Worm (Caenorhabditis elegans) whole organism, L4 larva: ENCODE data around the gene vha-4.

ENCODE experiments used
- D1046.2 ChIP-seq: fragments of 200-800 bp; sonication (Bioruptor generic); IDR thresholded peaks from 2 replicates; pipeline ENCODE4 v1.3.6; 2022; ENCODE audit warnings: missing genetic modification characterization, missing compliant biosample characterization
- F10B5.3 ChIP-seq: sonication (generic microtip); optimal IDR thresholded peaks from 2 replicates; lab custom pipeline; 2016; ENCODE audit warnings: mild to moderate bottlenecking, missing genetic modification characterization, missing compliant biosample characterization
- F37D6.2 ChIP-seq: sonication (generic microtip); optimal IDR thresholded peaks from 2 replicates; lab custom pipeline; 2016; ENCODE audit warnings: mild to moderate bottlenecking, missing genetic modification characterization, missing compliant biosample characterization
- T20F7.1 ChIP-seq: fragments of 200-800 bp; sonication (Bioruptor generic); optimal IDR thresholded peaks from 2 replicates; lab custom pipeline; 2018; ENCODE audit warnings: mild to moderate bottlenecking, missing genetic modification characterization, missing compliant biosample characterization
- T26A8.4 ChIP-seq: fragments of 200-800 bp; sonication (Bioruptor generic); IDR thresholded peaks from 2 replicates; pipeline ENCODE4 v1.3.6; 2022; ENCODE audit warnings: missing genetic modification characterization, missing compliant biosample characterization
- Y105C5A.15 ChIP-seq: fragments of 200-800 bp; sonication (Bioruptor generic); IDR thresholded peaks from 2 replicates; pipeline ENCODE4 v1.3.6; 2022; ENCODE audit warnings: missing genetic modification characterization, missing compliant biosample characterization
- Y48G9A.11 ChIP-seq: fragments of 200-800 bp; sonication (Bioruptor generic); IDR thresholded peaks from 2 replicates; pipeline ENCODE4 v1.3.6; 2022; ENCODE audit warnings: missing genetic modification reagents, missing genetic modification characterization, missing compliant biosample characterization
- aha-1 ChIP-seq: fragments of 150-350 bp; peaks from one replicate; lab custom pipeline; 2014; ENCODE audit warnings: missing biosample characterization, missing genetic modification characterization
- aly-2 ChIP-seq: sonication (generic microtip); optimal IDR thresholded peaks from 2 replicates; lab custom pipeline; 2018; ENCODE audit warnings: missing biosample characterization, missing genetic modification characterization
- ama-1 ChIP-seq: fragments of 150-350 bp; optimal IDR thresholded peaks from 2 replicates; lab custom pipeline; 2014; ENCODE audit warnings: inconsistent platforms, mixed read lengths
- attf-4 ChIP-seq: sonication (generic microtip); optimal IDR thresholded peaks from 3 replicates; lab custom pipeline; 2017; ENCODE audit warnings: missing biosample characterization, missing genetic modification characterization
- daf-16 ChIP-seq, 3 experiments: sonication (generic microtip); optimal IDR thresholded peaks; 2 replicates each; lab custom pipeline; 2016 to 2017; ENCODE audit warnings: missing genetic modification characterization in 3 of 3, missing genetic modification reagents in 3 of 3, mild to moderate bottlenecking in 2 of 3, missing compliant biosample characterization in 2 of 3, missing biosample characterization in 1 of 3, moderate library complexity in 1 of 3
- daf-8 ChIP-seq: fragments of 200-800 bp; sonication (Bioruptor generic); IDR thresholded peaks from 2 replicates; pipeline ENCODE4 v1.3.6; 2022; ENCODE audit warnings: missing genetic modification characterization, missing compliant biosample characterization
- dmd-6 ChIP-seq: fragments of 200-800 bp; sonication (Bioruptor generic); IDR thresholded peaks from 2 replicates; pipeline ENCODE4 v1.3.6; 2022; ENCODE audit warnings: missing genetic modification reagents, missing genetic modification characterization, missing compliant biosample characterization
- dmd-8 ChIP-seq: fragments of 200-800 bp; sonication (Bioruptor generic); IDR thresholded peaks from 2 replicates; pipeline ENCODE4 v1.3.6; 2022; ENCODE audit warnings: missing genetic modification characterization, missing compliant biosample characterization
- dpl-1 ChIP-seq: fragments of 150-350 bp; optimal IDR thresholded peaks from 2 replicates; lab custom pipeline; 2014; ENCODE audit warnings: missing biosample characterization, missing genetic modification reagents, missing genetic modification characterization
- dve-1 ChIP-seq: sonication (generic microtip); optimal IDR thresholded peaks from 2 replicates; lab custom pipeline; 2017; ENCODE audit warnings: antibody characterized with exemption, mild to moderate bottlenecking, missing genetic modification characterization, missing compliant biosample characterization; ENCODE audit not compliant: insufficient read depth
- gei-8 ChIP-seq: fragments of 200-800 bp; sonication (Bioruptor generic); optimal IDR thresholded peaks from 2 replicates; lab custom pipeline; 2018; ENCODE audit warnings: mild to moderate bottlenecking, missing genetic modification characterization, missing compliant biosample characterization
- hif-1 ChIP-seq, 2 experiments: sonication (generic microtip); optimal IDR thresholded peaks; 2 replicates each; lab custom pipeline; 2016 to 2017; ENCODE audit warnings: missing compliant biosample characterization in 2 of 2, missing genetic modification characterization in 2 of 2, missing genetic modification reagents in 2 of 2, missing genotype in 2 of 2, mild to moderate bottlenecking in 1 of 2
- hlh-30 ChIP-seq: sonication (generic microtip); optimal IDR thresholded peaks from 2 replicates; lab custom pipeline; 2017; ENCODE audit warnings: antibody characterized with exemption, mild to moderate bottlenecking, missing genetic modification characterization, missing compliant biosample characterization; ENCODE audit not compliant: insufficient read depth
- hmg-1.1 ChIP-seq: fragments of 200-800 bp; sonication (Bioruptor generic); IDR thresholded peaks from 2 replicates; pipeline ENCODE4 v1.3.6; 2022; ENCODE audit warnings: missing genetic modification reagents, missing genetic modification characterization, missing compliant biosample characterization
- lin-1 ChIP-seq: fragments of 200-800 bp; sonication (Bioruptor generic); IDR thresholded peaks from 2 replicates; pipeline ENCODE4 v1.3.6; 2022; ENCODE audit warnings: missing genetic modification reagents, missing genetic modification characterization, missing compliant biosample characterization
- lin-13 ChIP-seq: fragments of 150-350 bp; optimal IDR thresholded peaks from 2 replicates; lab custom pipeline; 2014; ENCODE audit warnings: missing biosample characterization, missing genetic modification reagents, missing genetic modification characterization
- lin-29 ChIP-seq: fragments of 200-800 bp; sonication (Bioruptor generic); IDR thresholded peaks from 2 replicates; pipeline ENCODE4 v1.3.6; 2022; ENCODE audit warnings: missing genetic modification reagents, missing genetic modification characterization, missing compliant biosample characterization
- lin-38 ChIP-seq: fragments of 200-800 bp; sonication (Bioruptor generic); IDR thresholded peaks from 2 replicates; pipeline ENCODE4 v1.3.6; 2022; ENCODE audit warnings: missing genetic modification reagents, missing genetic modification characterization, missing compliant biosample characterization
- lin-39 ChIP-seq: fragments of 150-350 bp; optimal IDR thresholded peaks from 2 replicates; lab custom pipeline; 2014; ENCODE audit warnings: missing biosample characterization, missing genetic modification reagents, missing genetic modification characterization
- lsy-2 ChIP-seq, 2 experiments: fragments of 150-350 bp in 1 of 2; sonication (generic microtip) in 1 of 2; optimal IDR thresholded peaks; 2 replicates each; lab custom pipeline; 2014 to 2017; ENCODE audit warnings: missing biosample characterization in 2 of 2, missing genetic modification characterization in 2 of 2
- madf-5 ChIP-seq, 2 experiments: fragments of 200-800 bp; sonication (Bioruptor generic); IDR thresholded peaks; 2 replicates each; pipeline ENCODE4 v1.3.6; 2022; ENCODE audit warnings: missing compliant biosample characterization in 2 of 2, missing genetic modification characterization in 2 of 2
- mdt-29 ChIP-seq: fragments of 200-800 bp; sonication (Bioruptor generic); IDR thresholded peaks from 2 replicates; pipeline ENCODE4 v1.3.6; 2022; ENCODE audit warnings: missing genetic modification reagents, missing genetic modification characterization, missing compliant biosample characterization
- mes-2 ChIP-seq: sonication (generic microtip); optimal IDR thresholded peaks from 2 replicates; lab custom pipeline; 2016; ENCODE audit warnings: missing genotype, mild to moderate bottlenecking, missing genetic modification characterization, missing compliant biosample characterization; ENCODE audit not compliant: poor library complexity, severe bottlenecking
- nhr-102 ChIP-seq: sonication (generic microtip); optimal IDR thresholded peaks from 2 replicates; lab custom pipeline; 2016; ENCODE audit warnings: mild to moderate bottlenecking, missing genetic modification characterization, moderate library complexity, missing compliant biosample characterization
- nhr-11 ChIP-seq: fragments of 150-350 bp; optimal IDR thresholded peaks from 2 replicates; lab custom pipeline; 2014; ENCODE audit warnings: missing biosample characterization, missing genetic modification characterization
- nhr-28 ChIP-seq: fragments of 150-350 bp; optimal IDR thresholded peaks from 2 replicates; lab custom pipeline; 2014; ENCODE audit warnings: missing biosample characterization, missing genetic modification characterization
- nhr-41 ChIP-seq: fragments of 200-800 bp; sonication (Bioruptor generic); IDR thresholded peaks from 2 replicates; pipeline ENCODE4 v1.3.6; 2022; ENCODE audit warnings: missing genetic modification reagents, missing genetic modification characterization, missing compliant biosample characterization
- nhr-48 ChIP-seq: sonication (generic microtip); optimal IDR thresholded peaks from 2 replicates; lab custom pipeline; 2016; ENCODE audit warnings: mild to moderate bottlenecking, missing genetic modification characterization, missing compliant biosample characterization
- nhr-6 ChIP-seq: fragments of 150-350 bp; optimal IDR thresholded peaks from 2 replicates; lab custom pipeline; 2014; ENCODE audit warnings: missing biosample characterization, missing genetic modification characterization
- pha-4 ChIP-seq, 2 experiments: fragments of 150-350 bp in 1 of 2; fragments of 200-800 bp in 1 of 2; sonication (Bioruptor generic) in 1 of 2; IDR thresholded peaks in 1 of 2; optimal IDR thresholded peaks in 1 of 2; 2 replicates each; pipeline versions ENCODE4 v1.3.6 to Lab custom; 2014 to 2022; ENCODE audit warnings: missing genetic modification characterization in 2 of 2, missing genetic modification reagents in 2 of 2, missing biosample characterization in 1 of 2, missing compliant biosample characterization in 1 of 2
- php-3 ChIP-seq: fragments of 200-800 bp; sonication (Bioruptor generic); IDR thresholded peaks from 2 replicates; pipeline ENCODE4 v1.3.6; 2022; ENCODE audit warnings: missing genetic modification reagents, missing genetic modification characterization, missing compliant biosample characterization
- rbr-2 ChIP-seq: sonication (generic microtip); optimal IDR thresholded peaks from 2 replicates; lab custom pipeline; 2016; ENCODE audit warnings: missing genotype, missing genetic modification characterization, missing compliant biosample characterization
- skn-1 ChIP-seq: fragments of 150-350 bp; optimal IDR thresholded peaks from 2 replicates; lab custom pipeline; 2014; ENCODE audit warnings: missing biosample characterization, missing genetic modification characterization
- unc-130 ChIP-seq: sonication (generic microtip); optimal IDR thresholded peaks from 2 replicates; lab custom pipeline; 2016; ENCODE audit warnings: missing genetic modification reagents, missing genetic modification characterization, missing compliant biosample characterization
- zip-11 ChIP-seq: fragments of 200-800 bp; sonication (Bioruptor generic); IDR thresholded peaks from 2 replicates; pipeline ENCODE4 v1.3.6; 2022; ENCODE audit warnings: missing genetic modification characterization, missing compliant biosample characterization
- ztf-11 ChIP-seq: fragments of 150-350 bp; optimal IDR thresholded peaks from 2 replicates; lab custom pipeline; 2014; ENCODE audit warnings: missing biosample characterization, missing genetic modification characterization

Gene vha-4

ce11 chrII:7877744-7878468 lies 1.2 kb downstream of the vha-4 start, which contains the start of gene T01H3.2 (continued):
- TF ChIP-seq lin-38 (peak; percentile 52), daf-8 (GFP tag; lab: Robert Waterston, UW) (no peak), F37D6.2 (no peak), lin-13 (GFP tag; lab: Kevin White, UChicago) (no peak), nhr-102 (peak; percentile 53), madf-5 (GFP tag; IDR thresholded peaks at IDR 0.05; lab: Robert Waterston, UW) (no peak), T20F7.1 (peak; percentile 71), zip-11 (GFP tag; lab: Robert Waterston, UW) (no peak), Y48G9A.11 (GFP tag; lab: Robert Waterston, UW) (0 out of 2 replicates have a peak, but pooled peaks have one; percentile 38), skn-1 (tag; lab: Kevin White, UChicago) (no peak), D1046.2 (GFP tag; lab: Robert Waterston, UW) (no peak), ztf-11 (no peak), hmg-1.1 (GFP tag; lab: Robert Waterston, UW) (no peak), lin-1 (GFP tag; lab: Robert Waterston, UW) (no peak), Y105C5A.15 (no peak), hif-1 (tag; optimal IDR thresholded peaks at IDR 0.05; lab: Kevin White, UChicago) (no peak), dmd-8 (GFP tag; lab: Robert Waterston, UW) (no peak), F10B5.3 (no peak), daf-16 (GFP tag; optimal IDR thresholded peaks at IDR 0.05; lab: Kevin White, UChicago) (no peak), daf-16 (tag; optimal IDR thresholded peaks at IDR 0.05; lab: Kevin White, UChicago) (no peak), T26A8.4 (GFP tag; lab: Robert Waterston, UW) (no peak), rbr-2 (no peak), php-3 (GFP tag; lab: Robert Waterston, UW) (no peak; the same call in 1 of the 2 replicates), nhr-41 (no peak)

ce11 chrII:7873843-7874372 lies 5.2 kb downstream of the vha-4 start, which contains the start of gene T01H3.3:
TSS of gene T01H3.3 (minus strand) at chrII:7873893.
- TF ChIP-seq lin-39 (tag; lab: Kevin White, UChicago) (no peak), mes-2 (tag; lab: Kevin White, UChicago) (peak; percentile 67), Y48G9A.11 (GFP tag; lab: Robert Waterston, UW) (peak; percentile 59), pha-4 (GFP tag; IDR thresholded peaks at IDR 0.05; lab: Robert Waterston, UW) (no peak), pha-4 (tag; optimal IDR thresholded peaks at IDR 0.05; lab: Kevin White, UChicago) (peak; percentile 65), dve-1 (tag; lab: Kevin White, UChicago) (peak; percentile 30), T20F7.1 (peak; percentile 96), hlh-30 (tag; lab: Kevin White, UChicago) (peak; percentile 30), aha-1 (tag; lab: Kevin White, UChicago) (peak; percentile 86), rbr-2 (peak; percentile 16), lin-38 (peak; percentile 20; the same call in 1 of the 2 replicates), nhr-102 (no peak), lsy-2 (tag; optimal IDR thresholded peaks at IDR 0.05; lab: Kevin White, UChicago) (peak in 1 of 2 experiments; percentile 83), lin-29 (no peak), daf-16 (GFP tag; optimal IDR thresholded peaks at IDR 0.05; lab: Kevin White, UChicago) (no peak), daf-16 (tag; optimal IDR thresholded peaks at IDR 0.05; lab: Kevin White, UChicago) (peak; percentile 16), gei-8 (GFP tag; lab: Kevin White, UChicago) (no peak), nhr-6 (peak; percentile 21), dpl-1 (GFP tag; lab: Kevin White, UChicago) (peak; percentile 41)
- TF ChIP-seq, all 104 proteins: peak for 13

- TF ChIP-seq lin-13 (GFP tag; lab: Kevin White, UChicago), result peak; percentile 20
- TF ChIP-seq Y105C5A.15, result no peak
- peak; percentile 1 for TF ChIP-seq nhr-11
- TF ChIP-seq daf-16 (GFP tag; optimal IDR thresholded peaks at IDR 0.05; lab: Kevin White, UChicago), result peak; percentile 0 to 86
- peak; percentile 51 for TF ChIP-seq daf-16 (tag; optimal IDR thresholded peaks at IDR 0.05; lab: Kevin White, UChicago)
- no peak for TF ChIP-seq unc-130 (GFP tag; lab: Kevin White, UChicago)
- peak in 1 of 2 experiments; percentile 37 for TF ChIP-seq hif-1 (tag; optimal IDR thresholded peaks at IDR 0.05; lab: Kevin White, UChicago)
- TF ChIP-seq attf-4 (tag; lab: Kevin White, UChicago), result no peak
- no peak for TF ChIP-seq mdt-29 (GFP tag; lab: Robert Waterston, UW)
- TF ChIP-seq nhr-48 (tag; lab: Kevin White, UChicago), result no peak
- TF ChIP-seq rbr-2, result peak; percentile 25
- TF ChIP-seq nhr-41, result no peak
- TF ChIP-seq hlh-30 (tag; lab: Kevin White, UChicago), result peak; percentile 71
- TF ChIP-seq aly-2 (tag; lab: Kevin White, UChicago), result no peak
- TF ChIP-seq dmd-6 (GFP tag; lab: Robert Waterston, UW), result peak; percentile 27; the same call in 1 of the 2 replicates
- TF ChIP-seq gei-8 (GFP tag; lab: Kevin White, UChicago), result no peak
- TF ChIP-seq ama-1 (lab: Kevin White, UChicago), result peak; percentile 32
- peak; percentile 6 for TF ChIP-seq dve-1 (tag; lab: Kevin White, UChicago)
- TF ChIP-seq T20F7.1, result peak; percentile 78
- TF ChIP-seq nhr-28 (tag; lab: Kevin White, UChicago), result peak; percentile 21
- TF ChIP-seq nhr-6, result peak; percentile 35
Observed at ce11 chrII:7870632-7871031, 8.5 kb downstream of the vha-4 start.
